Fruit fly (Drosophila melanogaster) whole organism: ENCODE data around the gene Or88a.

Experiments
- CG8478 ChIP-seq: fragments of >200 bp; optimal IDR thresholded peaks from 2 replicates; lab custom pipeline; 2018; ENCODE audit warnings: inconsistent platforms
- Dll ChIP-seq: fragments of >200 bp; optimal IDR thresholded peaks from 2 replicates; lab custom pipeline; 2017
- EcR ChIP-seq, 2 experiments: fragments of >200 bp; optimal IDR thresholded peaks; 2 replicates each; lab custom pipeline; 2017; ENCODE audit warnings: missing biosample characterization in 2 of 2, missing genetic modification characterization in 2 of 2, missing genetic modification reagents in 2 of 2
- pan ChIP-seq: fragments of >200 bp; optimal IDR thresholded peaks from 2 replicates; lab custom pipeline; 2017
- psq ChIP-seq: fragments of >200 bp; optimal IDR thresholded peaks from 2 replicates; lab custom pipeline; 2017
- usp ChIP-seq: fragments of >200 bp; optimal IDR thresholded peaks from 2 replicates; lab custom pipeline; 2017; ENCODE audit warnings: missing biosample characterization, missing genetic modification characterization, mixed read lengths

The Or88a gene

dm6 chr3R:14151840-14152239, 42.6 kb downstream of the Or88a start, which contains the start of gene CG14355:
TSS of gene CG14355 (minus strand) at chr3R:14151940.
- no peak for TF ChIP-seq usp
- no peak for TF ChIP-seq EcR (GFP tag; optimal IDR thresholded peaks at IDR 0.05; lab: Kevin White, UChicago)
- TF ChIP-seq Dll (lab: Kevin White, UChicago): no peak
- no peak for TF ChIP-seq psq (lab: Kevin White, UChicago)
- TF ChIP-seq CG8478: no peak
- TF ChIP-seq pan (lab: Kevin White, UChicago): no peak

dm6 chr3R:14152550-14152949, 43.3 kb downstream of the Or88a start, which contains the start of gene CG42500:
TSS of gene CG42500 (minus strand) at chr3R:14152650.
- no peak for TF ChIP-seq CG8478
- no peak for TF ChIP-seq pan (lab: Kevin White, UChicago)
- no peak for TF ChIP-seq Dll (lab: Kevin White, UChicago)
- no peak for TF ChIP-seq psq (lab: Kevin White, UChicago)
- TF ChIP-seq usp: no peak
- no peak for TF ChIP-seq EcR (GFP tag; optimal IDR thresholded peaks at IDR 0.05; lab: Kevin White, UChicago)

DNA sequence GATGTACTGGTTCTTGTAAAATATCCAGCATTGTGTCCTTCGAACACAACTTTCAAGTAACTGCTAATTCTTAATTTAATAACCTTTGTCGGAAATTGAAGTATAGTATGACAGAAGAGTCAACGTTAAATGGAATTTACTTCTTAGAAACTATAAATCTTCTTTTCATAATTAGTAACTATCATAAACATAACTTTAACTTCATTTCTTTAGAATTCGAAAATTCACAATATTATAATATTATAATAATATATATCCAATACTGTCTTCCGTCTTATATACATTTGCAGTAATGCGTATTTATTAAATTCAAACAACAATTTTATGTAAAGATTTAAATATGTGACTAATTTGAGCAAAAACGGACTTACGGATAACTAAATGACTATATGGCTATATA, 44.5 kb downstream of the Or88a start, which contains the start of gene Recs1:
Recs1 (minus strand) TSS at position 101 of the 400 bp plus-strand sequence.
- TF ChIP-seq Dll (lab: Kevin White, UChicago) (no peak), psq (lab: Kevin White, UChicago) (no peak), EcR (GFP tag; optimal IDR thresholded peaks at IDR 0.05; lab: Kevin White, UChicago) (no peak), usp (no peak), CG8478 (no peak), pan (lab: Kevin White, UChicago) (no peak)

- TF ChIP-seq psq (lab: Kevin White, UChicago): no peak
- TF ChIP-seq CG8478: no peak
- TF ChIP-seq pan (lab: Kevin White, UChicago): no peak
- no peak for TF ChIP-seq usp
Measured at dm6 chr3R:14154341-14154740, 45.1 kb downstream of the Or88a start, which contains the start of gene CG44215. TSS of gene CG44215 (minus strand) at chr3R:14154441.

DNA sequence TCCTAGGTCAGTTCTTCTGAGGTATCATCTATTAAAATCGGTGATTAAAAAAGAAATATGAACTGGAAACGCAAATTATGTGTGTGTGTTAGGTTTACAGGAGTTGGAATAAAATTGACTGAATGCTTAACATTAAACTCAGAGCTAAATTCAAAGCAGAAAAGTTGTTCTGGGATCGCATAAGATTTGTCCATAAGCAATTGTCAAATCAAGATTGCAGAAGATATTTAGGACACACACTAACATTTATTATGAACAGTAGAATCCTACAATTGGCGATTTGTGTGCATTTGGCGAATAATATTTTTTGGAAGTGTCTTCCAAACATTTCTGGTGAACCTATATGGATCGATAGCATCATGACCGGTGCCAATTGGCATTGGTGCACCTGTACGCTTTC, 48.1 kb downstream of the Or88a start, which contains the start of gene CG31533:
CG31533 (minus strand) TSS at position 101 of the 400 bp plus-strand sequence.
- no peak for TF ChIP-seq EcR (GFP tag; optimal IDR thresholded peaks at IDR 0.05; lab: Kevin White, UChicago)
- no peak for TF ChIP-seq usp
- no peak for TF ChIP-seq CG8478
- TF ChIP-seq pan (lab: Kevin White, UChicago): no peak
- no peak for TF ChIP-seq psq (lab: Kevin White, UChicago)
- TF ChIP-seq Dll (lab: Kevin White, UChicago): no peak

dm6 chr3R:14160178-14160577, 50.9 kb downstream of the Or88a start, which contains the start of gene CG31327:
TSS of gene CG31327 (minus strand) at chr3R:14160278.
- TF ChIP-seq pan (lab: Kevin White, UChicago) (no peak), psq (lab: Kevin White, UChicago) (no peak), EcR (GFP tag; optimal IDR thresholded peaks at IDR 0.05; lab: Kevin White, UChicago) (no peak), Dll (lab: Kevin White, UChicago) (no peak), CG8478 (no peak), usp (no peak)
